Worm (Caenorhabditis elegans): ENCODE measurements around the gene F16G10.8.

DNA sequence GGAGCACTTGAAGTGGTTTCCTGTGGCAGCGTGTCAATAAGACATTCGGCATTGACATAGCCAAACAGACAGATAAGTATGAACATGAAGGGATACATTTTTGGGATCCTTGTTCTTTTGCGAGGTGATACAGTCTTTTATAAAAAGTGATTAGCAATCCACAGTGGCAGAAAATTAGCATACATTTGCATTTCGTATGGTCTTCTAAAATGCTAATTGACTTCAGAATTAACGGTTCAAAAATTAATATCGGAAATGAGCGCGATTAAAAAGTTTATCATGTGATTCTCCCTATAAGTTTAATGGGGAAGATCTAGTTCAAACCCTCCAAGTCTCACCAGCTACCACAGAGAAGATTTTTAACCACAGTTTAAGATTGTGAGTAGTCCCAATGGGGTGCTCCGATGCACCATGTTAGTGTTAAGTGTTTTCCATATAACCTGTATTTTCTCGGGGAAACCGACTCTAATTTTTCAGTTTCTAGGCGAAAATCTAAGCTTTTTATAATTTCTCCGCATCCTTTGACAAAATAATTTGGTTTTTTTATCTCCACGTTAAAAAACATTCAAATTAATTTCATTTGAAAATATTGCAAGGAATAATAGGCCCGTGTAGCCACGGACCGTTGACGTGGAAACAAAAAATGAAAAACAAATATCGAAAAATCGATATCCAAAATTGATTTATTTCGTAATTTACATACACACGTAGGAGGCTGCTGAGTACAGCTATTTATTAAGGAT is 16.4 kb downstream of the F16G10.8 start, which contains the start of the genes F43C11.12 and F16G10.5:
- TF ChIP-seq dao-5 (tag; optimal IDR thresholded peaks at IDR 0.05): no peak
- TF ChIP-seq him-1 (tag; optimal IDR thresholded peaks at IDR 0.05): no peak

All from whole organism, L4/young adult.